Fruit fly (Drosophila melanogaster): ENCODE data around the gene bocks.
A peak's percentile ranks its signal among the peaks of the same experiment; 100 is the strongest.

Gene bocks

DNA sequence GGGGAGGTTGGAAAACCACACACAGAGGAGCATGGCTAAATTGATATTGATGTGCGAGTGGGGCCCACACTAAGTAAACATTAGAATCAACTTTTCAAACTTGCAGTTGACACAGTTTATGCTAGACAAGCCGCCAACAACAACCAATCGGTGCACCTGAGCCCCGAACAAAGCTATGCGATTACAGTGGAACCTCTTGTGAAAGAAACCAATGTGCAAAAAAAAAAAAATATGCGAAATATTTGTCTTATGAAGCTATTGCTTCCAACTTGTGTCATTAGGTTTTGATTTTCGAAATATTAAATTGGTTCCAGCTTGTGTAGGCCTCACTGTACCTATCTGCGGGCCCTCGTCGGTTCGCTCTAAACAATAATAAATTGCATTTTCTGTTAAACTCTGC, 27.5 kb upstream of the bocks start (continued):
- TF ChIP-seq amos (GFP tag; IDR thresholded peaks at IDR 0.05; ENCODE audit: partially characterized antibody) (no peak), Six4 (GFP tag; optimal IDR thresholded peaks at IDR 0.05) (peak; percentile 62), Mrtf (GFP tag; IDR thresholded peaks at IDR 0.05) (peak; percentile 79), Fer2 (tag; optimal IDR thresholded peaks at IDR 0.05) (peak; percentile 26), Dll (GFP tag; IDR thresholded peaks at IDR 0.05; ENCODE audit: partially characterized antibody) (no peak), gcm (GFP tag; optimal IDR thresholded peaks at IDR 0.05) (peak; percentile 42), p53 (GFP tag; optimal IDR thresholded peaks at IDR 0.05) (no peak), CG8089 (GFP tag; optimal IDR thresholded peaks at IDR 0.05) (peak; percentile 62), Mes4 (GFP tag; optimal IDR thresholded peaks at IDR 0.05) (peak; percentile 65), NC2α (GFP tag; optimal IDR thresholded peaks at IDR 0.05) (peak; percentile 36), ase (GFP tag; IDR thresholded peaks at IDR 0.05) (peak; percentile 74; the same call in 2 of the 3 replicates), CG6791 (GFP tag; IDR thresholded peaks at IDR 0.05; ENCODE audit: partially characterized antibody) (no peak), fd3F (GFP tag; optimal IDR thresholded peaks at IDR 0.05) (peak; percentile 31), CG2712 (tag; optimal IDR thresholded peaks at IDR 0.05) (peak; percentile 62), HLHmδ (GFP tag; optimal IDR thresholded peaks at IDR 0.05) (no peak), CG4360 (GFP tag; IDR thresholded peaks at IDR 0.05) (peak; percentile 56; the same call in 1 of the 2 replicates), CTCF (GFP tag; optimal IDR thresholded peaks at IDR 0.05) (peak; percentile 22), pho (GFP tag; optimal IDR thresholded peaks at IDR 0.05) (peak; percentile 35), pfk (GFP tag; optimal IDR thresholded peaks at IDR 0.05) (no peak), CG3995 (GFP tag; optimal IDR thresholded peaks at IDR 0.05) (no peak), CG34422 (GFP tag; IDR thresholded peaks at IDR 0.05) (peak; percentile 85), mirr (GFP tag; optimal IDR thresholded peaks at IDR 0.05) (no peak), ato (GFP tag; IDR thresholded peaks at IDR 0.05; ENCODE audit: partially characterized antibody) (no peak), HLH3B (GFP tag; IDR thresholded peaks at IDR 0.05) (peak; percentile 86), CG30403 (GFP tag; optimal IDR thresholded peaks at IDR 0.05) (peak; percentile 78), BtbVII (GFP tag; optimal IDR thresholded peaks at IDR 0.05) (no peak), sqz (GFP tag; optimal IDR thresholded peaks at IDR 0.05) (peak; percentile 21), lbe (GFP tag; optimal IDR thresholded peaks at IDR 0.05) (no peak), CG11247 (GFP tag; IDR thresholded peaks at IDR 0.05) (peak; percentile 78), HHEX (GFP tag; optimal IDR thresholded peaks at IDR 0.05) (peak; percentile 60), insv (GFP tag; optimal IDR thresholded peaks at IDR 0.05) (no peak), dysf (GFP tag; IDR thresholded peaks at IDR 0.05) (peak; percentile 79), CG6254 (GFP tag; optimal IDR thresholded peaks at IDR 0.05) (peak; percentile 52), Bdp1 (GFP tag; optimal IDR thresholded peaks at IDR 0.05) (peak; percentile 34), twi (tag; optimal IDR thresholded peaks at IDR 0.05) (peak; percentile 17), ara (GFP tag; IDR thresholded peaks at IDR 0.05) (peak; percentile 79), CG42726 (GFP tag; IDR thresholded peaks at IDR 0.05; ENCODE audit: partially characterized antibody) (no peak), odd (GFP tag; optimal IDR thresholded peaks at IDR 0.05) (peak; percentile 34), CG6175 (GFP tag; IDR thresholded peaks at IDR 0.05) (0 out of 3 replicates have a peak, but pooled peaks have one; percentile 61), tll (GFP tag; optimal IDR thresholded peaks at IDR 0.05) (no peak), Elba2 (GFP tag; optimal IDR thresholded peaks at IDR 0.05) (peak; percentile 21), HmgD (GFP tag; optimal IDR thresholded peaks at IDR 0.05) (no peak), dan (GFP tag; IDR thresholded peaks at IDR 0.05) (no peak), HLH54F (GFP tag; optimal IDR thresholded peaks at IDR 0.05) (peak; percentile 19), Doc3 (GFP tag; IDR thresholded peaks at IDR 0.05; ENCODE audit: partially characterized antibody) (no peak), CG33557 (GFP tag; optimal IDR thresholded peaks at IDR 0.05) (peak; percentile 19), Nf-YA (GFP tag; IDR thresholded peaks at IDR 0.05) (peak; percentile 76), kah (GFP tag; optimal IDR thresholded peaks at IDR 0.05) (peak; percentile 51), CG8924 (tag; optimal IDR thresholded peaks at IDR 0.05) (peak; percentile 54), CG4617 (GFP tag; optimal IDR thresholded peaks at IDR 0.05; ENCODE audit: borderline replicate concordance) (peak; percentile 13), Oli (tag; optimal IDR thresholded peaks at IDR 0.05) (peak; percentile 78)

Data from whole organism, embryonic.